Worm (Caenorhabditis elegans): ENCODE measurements around the gene Y82E9BR.20.

Y82E9BR.20 gene

DNA sequence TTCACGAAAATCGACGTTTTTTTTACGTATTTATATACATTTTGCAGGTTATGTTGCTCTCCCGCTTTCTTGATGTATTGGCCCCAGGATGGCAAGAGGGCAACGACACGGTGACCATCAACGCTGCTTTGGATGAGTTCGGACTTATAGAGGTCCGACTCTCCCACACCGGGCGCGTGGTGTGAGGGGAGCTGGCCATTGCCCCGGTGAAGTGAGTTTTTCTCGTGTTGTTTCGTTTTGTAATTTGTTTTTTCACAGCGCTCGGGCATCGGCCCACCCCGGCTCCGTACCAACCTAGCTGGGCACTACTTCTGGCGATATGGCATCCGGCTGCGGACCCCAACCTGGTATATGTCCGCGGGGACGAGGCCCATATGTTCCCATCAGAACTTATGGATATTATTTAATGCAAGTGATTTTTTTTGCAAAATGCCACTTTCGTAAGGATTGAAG lies at the start of gene Y82E9BR.20:
Gene Y82E9BR.20 (plus strand): TSS at position 51 of the 453 bp plus-strand sequence.
- TF ChIP-seq hnd-1 (tag; optimal IDR thresholded peaks at IDR 0.05) (no peak), F13C5.2 (tag; optimal IDR thresholded peaks at IDR 0.05) (no peak), pes-1 (GFP tag; IDR thresholded peaks at IDR 0.05) (no peak), sea-1 (GFP tag; conservative IDR thresholded peaks at IDR 0.05) (no peak), flt-1 (GFP tag; IDR thresholded peaks at IDR 0.05) (no peak), ama-1 (optimal IDR thresholded peaks at IDR 0.05) (no peak), ceh-13 (GFP tag; optimal IDR thresholded peaks at IDR 0.05) (no peak), ceh-36 (tag; optimal IDR thresholded peaks at IDR 0.05) (no peak), ets-7 (tag; optimal IDR thresholded peaks at IDR 0.05) (no peak), hmg-4 (GFP tag; optimal IDR thresholded peaks at IDR 0.05) (no peak), tra-4 (tag; optimal IDR thresholded peaks at IDR 0.05) (no peak)

- no peak for TF ChIP-seq hmg-4 (GFP tag; optimal IDR thresholded peaks at IDR 0.05)
- TF ChIP-seq pes-1 (GFP tag; IDR thresholded peaks at IDR 0.05), result no peak
- no peak for TF ChIP-seq sea-1 (GFP tag; conservative IDR thresholded peaks at IDR 0.05)
- no peak for TF ChIP-seq ceh-13 (GFP tag; optimal IDR thresholded peaks at IDR 0.05)
- no peak for TF ChIP-seq tra-4 (tag; optimal IDR thresholded peaks at IDR 0.05)
- no peak for TF ChIP-seq aly-1 (tag; optimal IDR thresholded peaks at IDR 0.05)
- TF ChIP-seq ets-7 (tag; optimal IDR thresholded peaks at IDR 0.05), result no peak
- no peak for TF ChIP-seq B0310.2 (tag; optimal IDR thresholded peaks at IDR 0.05)
- TF ChIP-seq F13C5.2 (tag; optimal IDR thresholded peaks at IDR 0.05), result no peak
Measured at ce11 chrIII:1324513-1324912, 49.7 kb upstream of the Y82E9BR.20 start, which contains the start of gene fbxa-14. TSS of gene fbxa-14 (minus strand) at chrIII:1324613.

DNA sequence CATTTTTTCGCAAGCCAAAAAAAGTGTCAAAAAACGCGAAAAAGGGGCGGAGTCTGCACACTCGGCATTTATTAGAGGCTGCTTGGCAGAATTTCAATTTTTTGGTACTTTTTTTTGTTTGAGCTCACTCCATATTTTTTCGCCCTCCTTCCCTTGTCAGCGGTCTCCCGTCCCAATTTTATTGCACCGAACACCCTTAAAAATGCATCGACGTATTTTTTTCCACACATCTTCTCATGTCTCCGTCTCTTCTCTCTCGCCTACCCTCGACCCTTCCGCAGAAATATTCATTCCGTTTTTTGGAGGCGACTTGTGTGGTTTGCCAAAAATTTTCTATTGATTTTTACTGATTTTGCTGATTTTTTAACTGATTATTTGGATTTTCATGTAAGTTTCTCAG lies 47.7 kb upstream of the Y82E9BR.20 start, which contains the start of gene Y82E9BL.18:
Gene Y82E9BL.18 (plus strand): TSS at position 301 of the 400 bp plus-strand sequence.
- no peak for TF ChIP-seq B0310.2 (tag; optimal IDR thresholded peaks at IDR 0.05)

- TF ChIP-seq F13C5.2 (tag; optimal IDR thresholded peaks at IDR 0.05), result no peak
- no peak for TF ChIP-seq tra-4 (tag; optimal IDR thresholded peaks at IDR 0.05)
- TF ChIP-seq sea-1 (GFP tag; conservative IDR thresholded peaks at IDR 0.05), result no peak
- no peak for TF ChIP-seq tbx-37 (GFP tag; conservative IDR thresholded peaks at IDR 0.05)
- TF ChIP-seq ceh-36 (tag; optimal IDR thresholded peaks at IDR 0.05), result no peak
- TF ChIP-seq ceh-13 (GFP tag; optimal IDR thresholded peaks at IDR 0.05), result no peak
- TF ChIP-seq hnd-1 (tag; optimal IDR thresholded peaks at IDR 0.05), result no peak
- TF ChIP-seq scrt-1 (GFP tag; IDR thresholded peaks at IDR 0.05), result no peak
- no peak for TF ChIP-seq B0310.2 (tag; optimal IDR thresholded peaks at IDR 0.05)
- no peak for TF ChIP-seq pes-1 (GFP tag; IDR thresholded peaks at IDR 0.05)
- no peak for TF ChIP-seq flt-1 (GFP tag; IDR thresholded peaks at IDR 0.05)
- no peak for TF ChIP-seq hmbx-1 (tag; optimal IDR thresholded peaks at IDR 0.05)
- no peak for TF ChIP-seq tbx-11 (GFP tag; IDR thresholded peaks at IDR 0.05)
- TF ChIP-seq ama-1 (optimal IDR thresholded peaks at IDR 0.05), result no peak
- no peak for TF ChIP-seq ets-7 (tag; optimal IDR thresholded peaks at IDR 0.05)
- no peak for TF ChIP-seq aly-1 (tag; optimal IDR thresholded peaks at IDR 0.05)
- no peak for TF ChIP-seq hmg-4 (GFP tag; optimal IDR thresholded peaks at IDR 0.05)
Measured at ce11 chrIII:1331894-1332293, 42.3 kb upstream of the Y82E9BR.20 start, which contains the start of gene Y82E9BL.19. TSS of gene Y82E9BL.19 (plus strand) at chrIII:1332016.

DNA sequence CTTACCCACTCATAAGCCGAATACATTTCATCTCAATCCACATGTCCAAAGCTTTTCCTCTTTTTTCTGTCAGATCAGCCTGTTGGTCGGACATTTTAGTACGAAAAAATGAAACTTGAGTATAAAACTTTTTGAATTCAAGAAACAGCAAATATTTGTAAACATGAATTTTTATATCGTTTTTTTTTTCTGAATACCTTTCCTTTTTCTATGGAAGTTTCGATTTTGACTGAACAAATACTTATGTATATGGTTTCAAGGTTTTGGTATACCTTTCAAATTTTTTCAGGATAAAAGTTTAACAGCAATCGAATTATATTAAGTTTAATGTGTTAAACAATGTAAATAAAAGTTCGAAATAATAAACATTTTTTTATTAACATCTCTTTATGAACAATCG lies 34.0 kb upstream of the Y82E9BR.20 start, which contains the start of gene fbxa-5:
Gene fbxa-5 (minus strand): TSS at position 101 of the 400 bp plus-strand sequence.
- no peak for TF ChIP-seq flt-1 (GFP tag; IDR thresholded peaks at IDR 0.05)
- no peak for TF ChIP-seq ets-7 (tag; optimal IDR thresholded peaks at IDR 0.05)
- TF ChIP-seq tbx-11 (GFP tag; IDR thresholded peaks at IDR 0.05), result no peak
- TF ChIP-seq ceh-13 (GFP tag; optimal IDR thresholded peaks at IDR 0.05), result no peak
- TF ChIP-seq ama-1 (optimal IDR thresholded peaks at IDR 0.05), result no peak
- TF ChIP-seq tra-4 (tag; optimal IDR thresholded peaks at IDR 0.05), result no peak
- no peak for TF ChIP-seq hmg-4 (GFP tag; optimal IDR thresholded peaks at IDR 0.05)
- no peak for TF ChIP-seq B0310.2 (tag; optimal IDR thresholded peaks at IDR 0.05)
- TF ChIP-seq sea-1 (GFP tag; conservative IDR thresholded peaks at IDR 0.05), result no peak
- TF ChIP-seq F13C5.2 (tag; optimal IDR thresholded peaks at IDR 0.05), result no peak
- TF ChIP-seq aly-1 (tag; optimal IDR thresholded peaks at IDR 0.05), result no peak
- no peak for TF ChIP-seq scrt-1 (GFP tag; IDR thresholded peaks at IDR 0.05)
- no peak for TF ChIP-seq ceh-36 (tag; optimal IDR thresholded peaks at IDR 0.05)
- TF ChIP-seq pes-1 (GFP tag; IDR thresholded peaks at IDR 0.05), result no peak
- TF ChIP-seq hmbx-1 (tag; optimal IDR thresholded peaks at IDR 0.05), result no peak

ce11 chrIII:1342488-1342887 lies 31.7 kb upstream of the Y82E9BR.20 start, which contains the start of gene fbxa-26:
TSS of gene fbxa-26 (minus strand) at chrIII:1342522.
- TF ChIP-seq ceh-36 (tag; optimal IDR thresholded peaks at IDR 0.05) (no peak), tbx-11 (GFP tag; IDR thresholded peaks at IDR 0.05) (no peak), sea-1 (GFP tag; conservative IDR thresholded peaks at IDR 0.05) (no peak)

- TF ChIP-seq scrt-1 (GFP tag; IDR thresholded peaks at IDR 0.05) (no peak), tbx-11 (GFP tag; IDR thresholded peaks at IDR 0.05) (no peak), ceh-36 (tag; optimal IDR thresholded peaks at IDR 0.05) (no peak), hnd-1 (tag; optimal IDR thresholded peaks at IDR 0.05) (no peak), F13C5.2 (tag; optimal IDR thresholded peaks at IDR 0.05) (no peak), sea-1 (GFP tag; conservative IDR thresholded peaks at IDR 0.05) (no peak)
Measured at ce11 chrIII:1342919-1343419, 31.2 kb upstream of the Y82E9BR.20 start, which contains the start of gene fbxa-27. TSS of gene fbxa-27 (plus strand) at chrIII:1342969.

DNA sequence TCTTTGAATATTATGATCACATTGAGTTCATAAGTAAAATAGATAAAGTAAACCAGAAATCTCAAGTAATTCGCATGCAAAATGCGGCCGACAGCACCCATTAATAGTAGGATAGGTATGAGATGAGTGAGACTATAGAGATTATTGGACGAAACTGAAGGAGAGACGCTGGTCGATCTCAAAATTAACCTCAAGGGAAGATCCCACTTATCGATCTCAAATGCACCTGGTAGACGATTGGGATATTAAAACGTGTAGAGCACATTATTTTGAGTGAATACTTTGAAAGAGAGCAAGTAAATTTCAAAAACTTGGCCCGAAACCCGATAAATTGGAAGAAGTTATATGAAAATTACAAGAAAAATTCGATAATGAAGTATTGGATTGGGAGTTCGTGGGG lies 28.5 kb upstream of the Y82E9BR.20 start, which contains the start of gene Y82E9BL.6:
Gene Y82E9BL.6 (minus strand): TSS at position 101 of the 400 bp plus-strand sequence.
- TF ChIP-seq hnd-1 (tag; optimal IDR thresholded peaks at IDR 0.05) (no peak), scrt-1 (GFP tag; IDR thresholded peaks at IDR 0.05) (no peak), sea-1 (GFP tag; conservative IDR thresholded peaks at IDR 0.05) (no peak), aly-1 (tag; optimal IDR thresholded peaks at IDR 0.05) (no peak), B0310.2 (tag; optimal IDR thresholded peaks at IDR 0.05) (no peak), ama-1 (optimal IDR thresholded peaks at IDR 0.05) (no peak)
